Worm (Caenorhabditis elegans): ENCODE data around the gene Y47G7B.2.

Gene Y47G7B.2

DNA sequence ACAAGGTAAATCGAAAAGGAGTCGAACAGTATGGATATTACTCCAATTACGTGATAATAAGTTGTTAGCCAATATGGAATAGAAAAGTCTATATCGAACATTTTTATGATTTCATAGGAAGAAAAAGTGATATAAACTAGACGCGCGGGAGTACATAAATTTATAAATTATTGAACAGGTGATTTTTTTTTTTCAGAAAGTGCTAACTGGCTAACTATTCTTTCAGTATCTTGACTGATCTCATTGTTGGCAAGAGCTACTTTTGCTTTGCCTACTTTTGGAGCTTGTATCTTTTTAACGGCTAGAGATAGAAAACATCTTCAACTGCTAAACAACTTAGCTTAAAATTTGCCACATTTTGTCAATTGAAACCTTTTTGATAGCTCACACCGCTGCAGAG is 5.1 kb downstream of the Y47G7B.2 start, which contains the start of gene sri-60:
Gene sri-60 (minus strand): TSS at position 101 of the 400 bp plus-strand sequence.
- TF ChIP-seq pqm-1 (tag; optimal IDR thresholded peaks at IDR 0.05) (no peak), lin-39 (tag; optimal IDR thresholded peaks at IDR 0.05) (no peak), snpc-4 (tag; optimal IDR thresholded peaks at IDR 0.05) (no peak), aly-2 (tag; optimal IDR thresholded peaks at IDR 0.05) (no peak), eor-1 (tag; optimal IDR thresholded peaks at IDR 0.05) (no peak), lsy-12 (tag; optimal IDR thresholded peaks at IDR 0.05) (no peak), tbx-2 (tag; optimal IDR thresholded peaks at IDR 0.05) (no peak), ztf-4 (tag; optimal IDR thresholded peaks at IDR 0.05) (no peak), jun-1 (tag; optimal IDR thresholded peaks at IDR 0.05) (no peak), R02D3.7 (tag; optimal IDR thresholded peaks at IDR 0.05) (no peak), nhr-67 (tag; optimal IDR thresholded peaks at IDR 0.05) (no peak), ceh-28 (tag; optimal IDR thresholded peaks at IDR 0.05) (no peak)

- TF ChIP-seq ceh-82 (tag; optimal IDR thresholded peaks at IDR 0.05) (no peak), pqm-1 (tag; optimal IDR thresholded peaks at IDR 0.05) (no peak), ceh-28 (tag; optimal IDR thresholded peaks at IDR 0.05) (no peak), ceh-9 (tag; optimal IDR thresholded peaks at IDR 0.05) (no peak), mdl-1 (tag; optimal IDR thresholded peaks at IDR 0.05) (no peak), nhr-76 (tag; optimal IDR thresholded peaks at IDR 0.05) (no peak), elt-3 (tag; optimal IDR thresholded peaks at IDR 0.05) (no peak), fkh-2 (tag; optimal IDR thresholded peaks at IDR 0.05) (no peak), elt-2 (tag; optimal IDR thresholded peaks at IDR 0.05) (no peak), sea-2 (GFP tag; optimal IDR thresholded peaks at IDR 0.05) (no peak), ZK546.5 (tag; optimal IDR thresholded peaks at IDR 0.05) (no peak), nhr-12 (tag; optimal IDR thresholded peaks at IDR 0.05) (no peak), nfya-1 (tag; optimal IDR thresholded peaks at IDR 0.05; ENCODE audit: insufficient read depth) (no peak)
These were observed 7.6 kb downstream of the Y47G7B.2 start, which contains the start of gene sri-61 for ce11 chrII:2700229-2700628. Gene sri-61, minus strand, starts transcription at chrII:2700329.

DNA sequence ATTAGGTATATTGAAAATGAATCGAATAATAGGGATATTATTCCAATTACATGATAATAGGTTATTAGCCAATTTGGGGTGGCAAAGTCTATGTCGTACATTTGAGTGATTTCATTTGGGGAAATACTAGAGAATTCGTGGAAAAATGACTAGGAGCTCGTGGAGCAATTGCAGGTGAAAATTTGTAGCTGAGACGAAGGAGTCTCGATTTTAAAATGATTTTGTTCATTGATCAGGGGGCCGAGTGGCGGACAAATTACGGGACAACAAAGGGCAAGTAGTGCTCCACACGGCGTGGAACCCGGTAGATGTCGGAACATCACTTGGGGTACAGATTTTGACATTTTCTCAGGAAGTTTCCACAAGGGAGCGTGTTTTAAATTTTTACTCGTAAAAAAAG is 9.4 kb downstream of the Y47G7B.2 start, which contains the start of gene sri-62:
Gene sri-62 (minus strand): TSS at position 101 of the 400 bp plus-strand sequence.
- TF ChIP-seq egl-5 (tag; optimal IDR thresholded peaks at IDR 0.05): no peak
- no peak for TF ChIP-seq nhr-67 (tag; optimal IDR thresholded peaks at IDR 0.05)
- no peak for TF ChIP-seq ceh-16 (tag; optimal IDR thresholded peaks at IDR 0.05)

ce11 chrII:2695079-2695478 is 12.7 kb downstream of the Y47G7B.2 start:
- peak; percentile 56 for TF ChIP-seq fkh-10 (GFP tag; optimal IDR thresholded peaks at IDR 0.05)
- TF ChIP-seq daf-12 (tag; optimal IDR thresholded peaks at IDR 0.05): no peak

DNA sequence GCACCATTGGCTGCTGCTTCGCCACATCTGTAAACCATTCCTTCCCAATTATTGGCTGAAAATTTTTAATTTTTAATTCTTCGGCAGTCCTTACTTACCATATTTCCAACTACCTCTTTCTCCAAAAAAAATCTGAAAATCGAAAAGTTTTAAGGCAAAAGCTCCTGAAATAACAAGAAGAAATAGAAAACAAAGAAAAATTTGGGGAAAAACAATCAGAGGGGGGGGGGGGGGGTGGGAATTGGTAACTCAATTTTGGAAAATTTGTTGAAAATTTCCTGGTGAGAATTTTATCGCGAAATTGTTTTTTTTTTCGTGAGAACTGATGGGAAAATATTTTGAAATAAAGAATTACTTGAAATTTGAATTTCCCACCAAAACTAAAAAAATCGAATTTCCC is 15.3 kb downstream of the Y47G7B.2 start, which contains the start of gene set-11:
Gene set-11 (minus strand): TSS at position 101 of the 400 bp plus-strand sequence.
- TF ChIP-seq elt-2 (tag; optimal IDR thresholded peaks at IDR 0.05) (no peak), elt-1 (tag; optimal IDR thresholded peaks at IDR 0.05) (no peak), nhr-23 (tag; optimal IDR thresholded peaks at IDR 0.05) (no peak), nhr-11 (tag; optimal IDR thresholded peaks at IDR 0.05) (no peak), nhr-28 (tag; optimal IDR thresholded peaks at IDR 0.05) (no peak), ceh-9 (tag; optimal IDR thresholded peaks at IDR 0.05) (no peak), ama-1 (optimal IDR thresholded peaks at IDR 0.05) (no peak), daf-12 (tag; optimal IDR thresholded peaks at IDR 0.05) (no peak), pha-4 (tag; optimal IDR thresholded peaks at IDR 0.05) (no peak), ztf-4 (tag; optimal IDR thresholded peaks at IDR 0.05) (no peak), unc-62 (GFP tag; optimal IDR thresholded peaks at IDR 0.05) (no peak), nfya-1 (tag; optimal IDR thresholded peaks at IDR 0.05; ENCODE audit: insufficient read depth) (no peak), lin-15B (tag; optimal IDR thresholded peaks at IDR 0.05) (no peak)

DNA sequence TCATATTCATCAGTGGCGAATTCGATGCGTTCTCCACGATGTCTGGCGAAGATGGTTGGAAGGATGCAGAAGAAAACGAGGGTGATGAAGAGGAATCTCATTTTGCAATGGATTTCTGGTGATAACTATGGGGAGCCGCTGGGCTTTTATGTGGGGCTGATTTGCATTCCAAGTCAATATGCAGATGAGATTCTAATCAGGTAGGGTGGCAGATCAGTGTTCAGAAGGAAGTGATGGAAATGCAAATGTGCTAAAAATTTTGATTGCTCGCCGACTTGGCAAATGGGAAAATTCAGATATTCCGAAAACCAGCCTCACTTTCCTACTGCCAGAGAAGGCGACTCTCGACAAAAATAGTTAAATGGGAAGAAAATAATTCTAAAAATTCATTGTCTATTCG is 17.7 kb downstream of the Y47G7B.2 start, which contains the start of gene nspf-3:
Gene nspf-3 (minus strand): TSS at position 101 of the 400 bp plus-strand sequence.
- no peak for TF ChIP-seq nhr-11 (tag; optimal IDR thresholded peaks at IDR 0.05)
- TF ChIP-seq elt-2 (tag; optimal IDR thresholded peaks at IDR 0.05): no peak
- no peak for TF ChIP-seq nhr-43 (tag; optimal IDR thresholded peaks at IDR 0.05; ENCODE audit: poor library complexity, severe bottlenecking)

Data from whole organism, L3 larva.